Worm (Caenorhabditis elegans): ENCODE results near the gene Y43F8B.9.

DNA sequence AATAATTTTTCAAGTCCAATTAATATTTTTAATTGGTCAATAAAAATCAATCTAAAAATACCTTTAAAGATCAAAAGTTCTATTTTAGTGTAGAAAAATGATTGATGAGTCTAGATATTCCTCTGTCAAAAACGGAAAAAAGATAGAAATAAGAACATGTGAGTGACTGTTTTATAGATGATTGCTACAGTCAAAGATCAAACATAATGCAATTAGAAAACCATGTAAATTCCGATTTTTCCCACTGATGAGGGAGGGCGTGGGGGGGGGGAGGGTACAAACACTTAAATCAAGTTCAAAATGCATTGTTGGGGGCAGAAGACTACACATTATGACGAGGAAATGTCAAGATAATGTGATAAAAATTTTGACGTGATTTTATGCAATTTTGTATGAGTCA is 48.2 kb downstream of the Y43F8B.9 start:
- no peak for TF ChIP-seq unc-62 (GFP tag; optimal IDR thresholded peaks at IDR 0.05)
- no peak for TF ChIP-seq die-1 (tag; optimal IDR thresholded peaks at IDR 0.05)
- no peak for TF ChIP-seq C06A6.2 (GFP tag; conservative IDR thresholded peaks at IDR 0.05)
- TF ChIP-seq mel-28 (tag; optimal IDR thresholded peaks at IDR 0.05; ENCODE audit: borderline replicate concordance): no peak
- no peak for TF ChIP-seq tlf-1 (GFP tag; optimal IDR thresholded peaks at IDR 0.05)
- no peak for TF ChIP-seq ztf-26 (tag; optimal IDR thresholded peaks at IDR 0.05)
- no peak for TF ChIP-seq nhr-27 (tag; optimal IDR thresholded peaks at IDR 0.05)
- TF ChIP-seq efl-1 (GFP tag; optimal IDR thresholded peaks at IDR 0.05): no peak
- TF ChIP-seq tbp1 (GFP tag; optimal IDR thresholded peaks at IDR 0.05): no peak
- no peak for TF ChIP-seq ztf-18 (tag; optimal IDR thresholded peaks at IDR 0.05)
- no peak for TF ChIP-seq dpl-1 (GFP tag; optimal IDR thresholded peaks at IDR 0.05)
